Fruit fly (Drosophila melanogaster) whole organism, embryonic: Measurements from ENCODE around the gene chic.

Source experiments
- CG9437 ChIP-seq: fragments of 200-800 bp; sonication (Bioruptor generic); optimal IDR thresholded peaks from 2 replicates; lab custom pipeline; 2018; ENCODE audit warnings: missing biosample characterization, mild to moderate bottlenecking, missing genetic modification characterization
- HLH3B ChIP-seq: fragments of 200-800 bp; sonication (Bioruptor generic); IDR thresholded peaks from 2 replicates; pipeline ENCODE4 v1.3.6; 2022; ENCODE audit warnings: missing biosample characterization, missing genetic modification characterization
- HmgZ ChIP-seq: fragments of 200-800 bp; sonication (Bioruptor generic); optimal IDR thresholded peaks from 2 replicates; lab custom pipeline; 2018; ENCODE audit warnings: missing biosample characterization, mild to moderate bottlenecking, missing genetic modification characterization
- Hmx ChIP-seq: fragments of 200-800 bp; sonication (Bioruptor generic); optimal IDR thresholded peaks from 2 replicates; lab custom pipeline; 2016; ENCODE audit warnings: missing biosample characterization, missing genetic modification characterization

dm6 chr2L:6012303-6013070 is 31.7 kb upstream of the chic start, which contains the start of gene CG9098:
- TF ChIP-seq HLH3B (GFP tag; lab: Robert Waterston, UW) (no peak), Hmx (GFP tag; lab: Kevin White, UChicago) (no peak), HmgZ (tag; lab: Kevin White, UChicago) (no peak), CG9437 (GFP tag; lab: Kevin White, UChicago) (no peak)
